Fruit fly (Drosophila melanogaster) whole organism, embryonic: ENCODE data around the gene flfl.

Experiments
- Aef1 ChIP-seq: fragments of 200-800 bp; sonication (Bioruptor generic); IDR thresholded peaks from 3 replicates; pipeline ENCODE4 v1.3.6; 2022; ENCODE audit warnings: missing biosample characterization, missing genetic modification characterization
- Atf6 ChIP-seq: fragments of 200-800 bp; sonication (Bioruptor generic); IDR thresholded peaks from 2 replicates; pipeline ENCODE4 v1.3.6; 2022; ENCODE audit warnings: missing biosample characterization, missing genetic modification characterization
- B-H2 ChIP-seq: fragments of 200-800 bp; sonication (Bioruptor generic); optimal IDR thresholded peaks from 2 replicates; lab custom pipeline; 2018; ENCODE audit warnings: missing biosample characterization, mild to moderate bottlenecking, missing genetic modification characterization
- Bdp1 ChIP-seq: fragments of 200-800 bp; sonication (Bioruptor generic); optimal IDR thresholded peaks from 3 replicates; lab custom pipeline; 2016; ENCODE audit warnings: missing biosample characterization, missing genetic modification characterization
- CG10209 ChIP-seq: fragments of 200-800 bp; sonication (Bioruptor generic); optimal IDR thresholded peaks from 3 replicates; lab custom pipeline; 2017; ENCODE audit warnings: missing biosample characterization, mild to moderate bottlenecking, missing genetic modification characterization, missing genetic modification reagents
- CG10654 ChIP-seq: fragments of 200-800 bp; sonication (Bioruptor generic); optimal IDR thresholded peaks from 2 replicates; lab custom pipeline; 2016; ENCODE audit warnings: missing biosample characterization, missing genetic modification characterization
- CG11696 ChIP-seq: fragments of 200-800 bp; sonication (Bioruptor generic); IDR thresholded peaks from 2 replicates; pipeline ENCODE4 v1.3.6; 2022; ENCODE audit warnings: missing biosample characterization, missing genetic modification characterization
- CG13775 ChIP-seq: fragments of 200-800 bp; sonication (Bioruptor generic); optimal IDR thresholded peaks from 3 replicates; lab custom pipeline; 2017; ENCODE audit warnings: missing biosample characterization, mild to moderate bottlenecking, missing genetic modification characterization
- CG13894 ChIP-seq: fragments of 200-800 bp; sonication (Bioruptor generic); optimal IDR thresholded peaks from 3 replicates; lab custom pipeline; 2018; ENCODE audit warnings: missing biosample characterization, mild to moderate bottlenecking, missing genetic modification characterization, moderate library complexity
- CG14667 ChIP-seq: fragments of 200-800 bp; sonication (Bioruptor generic); IDR thresholded peaks from 2 replicates; pipeline ENCODE4 v1.3.6; 2022; ENCODE audit warnings: missing biosample characterization, missing genetic modification characterization
- CG15514 ChIP-seq: fragments of 200-800 bp; sonication (Bioruptor generic); optimal IDR thresholded peaks from 3 replicates; lab custom pipeline; 2017; ENCODE audit warnings: missing biosample characterization, missing genetic modification characterization, mild to moderate bottlenecking, moderate library complexity, missing genetic modification reagents
- CG17568 ChIP-seq: fragments of 200-800 bp; sonication (Bioruptor generic); optimal IDR thresholded peaks from 2 replicates; lab custom pipeline; 2018; ENCODE audit warnings: missing biosample characterization, mild to moderate bottlenecking, missing genetic modification characterization, moderate library complexity
- CG18011 ChIP-seq: fragments of 200-800 bp; sonication (Bioruptor generic); optimal IDR thresholded peaks from 2 replicates; lab custom pipeline; 2017; ENCODE audit warnings: missing biosample characterization, missing genetic modification characterization, mild to moderate bottlenecking, moderate library complexity, missing genotype
- CG2129 ChIP-seq: fragments of 200-800 bp; sonication (Bioruptor generic); IDR thresholded peaks from 2 replicates; pipeline ENCODE4 v1.3.6; 2022; ENCODE audit warnings: missing biosample characterization, missing genetic modification characterization; ENCODE audit not compliant: partially characterized antibody
- CG2199 ChIP-seq: fragments of 200-800 bp; sonication (Bioruptor generic); IDR thresholded peaks from 3 replicates; pipeline ENCODE4 v1.3.6; 2022; ENCODE audit warnings: missing biosample characterization, missing genetic modification characterization
- CG3163 ChIP-seq: fragments of 200-800 bp; sonication (Bioruptor generic); optimal IDR thresholded peaks from 3 replicates; lab custom pipeline; 2016; ENCODE audit warnings: missing biosample characterization, missing genetic modification characterization
- CG32532 ChIP-seq: fragments of 200-800 bp; sonication (Bioruptor generic); IDR thresholded peaks from 2 replicates; pipeline ENCODE4 v1.3.6; 2022; ENCODE audit warnings: missing biosample characterization, missing genetic modification characterization
- CG4820 ChIP-seq: fragments of 200-800 bp; sonication (Bioruptor generic); optimal IDR thresholded peaks from 3 replicates; lab custom pipeline; 2016; ENCODE audit warnings: missing biosample characterization, missing genetic modification characterization
- CG7357 ChIP-seq: fragments of 200-800 bp; sonication (Bioruptor generic); IDR thresholded peaks from 3 replicates; pipeline ENCODE4 v1.3.6; 2022; ENCODE audit warnings: missing biosample characterization, missing genetic modification characterization
- CG7786 ChIP-seq: fragments of 200-800 bp; sonication (Bioruptor generic); optimal IDR thresholded peaks from 2 replicates; lab custom pipeline; 2016; ENCODE audit warnings: missing biosample characterization, missing genetic modification characterization
- CG9797 ChIP-seq: fragments of 200-800 bp; sonication (Bioruptor generic); optimal IDR thresholded peaks from 3 replicates; lab custom pipeline; 2018; ENCODE audit warnings: missing biosample characterization, mild to moderate bottlenecking, missing genetic modification characterization
- Camta ChIP-seq: fragments of 200-800 bp; sonication (Bioruptor generic); optimal IDR thresholded peaks from 2 replicates; lab custom pipeline; 2016; ENCODE audit warnings: missing biosample characterization, missing genetic modification characterization
- Dll ChIP-seq: fragments of 200-800 bp; sonication (Bioruptor generic); IDR thresholded peaks from 4 replicates; pipeline ENCODE4 v1.3.6; 2022; ENCODE audit warnings: missing biosample characterization, missing genetic modification characterization; ENCODE audit not compliant: partially characterized antibody
- HLH3B ChIP-seq: fragments of 200-800 bp; sonication (Bioruptor generic); IDR thresholded peaks from 2 replicates; pipeline ENCODE4 v1.3.6; 2022; ENCODE audit warnings: missing biosample characterization, missing genetic modification characterization
- Med ChIP-seq: fragments of 200-800 bp; sonication (Bioruptor generic); peaks from one replicate; lab custom pipeline; 2016; ENCODE audit warnings: missing biosample characterization, missing genetic modification characterization, mild to moderate bottlenecking, inconsistent platforms, moderate library complexity
- Mes4 ChIP-seq: fragments of 200-800 bp; sonication (Bioruptor generic); optimal IDR thresholded peaks from 2 replicates; lab custom pipeline; 2016; ENCODE audit warnings: missing biosample characterization, missing genetic modification characterization
- Nf-YA ChIP-seq: fragments of 200-800 bp; sonication (Bioruptor generic); IDR thresholded peaks from 2 replicates; pipeline ENCODE4 v1.3.6; 2022; ENCODE audit warnings: missing biosample characterization, missing genetic modification characterization
- Poxn ChIP-seq: fragments of 200-800 bp; sonication (Bioruptor generic); IDR thresholded peaks from 2 replicates; pipeline ENCODE4 v1.3.6; 2022; ENCODE audit warnings: missing biosample characterization, missing genetic modification characterization
- Sox100B ChIP-seq: fragments of 200-800 bp; sonication (Bioruptor generic); optimal IDR thresholded peaks from 3 replicates; lab custom pipeline; 2018; ENCODE audit warnings: missing biosample characterization, mild to moderate bottlenecking, missing genetic modification characterization
- Vsx1 ChIP-seq: fragments of 200-800 bp; sonication (Bioruptor generic); optimal IDR thresholded peaks from 2 replicates; lab custom pipeline; 2017; ENCODE audit warnings: missing biosample characterization, mild to moderate bottlenecking, missing genetic modification characterization, missing genetic modification reagents
- bigmax ChIP-seq: fragments of 200-800 bp; sonication (Bioruptor generic); optimal IDR thresholded peaks from 2 replicates; lab custom pipeline; 2018; ENCODE audit warnings: missing biosample characterization, mild to moderate bottlenecking, missing genetic modification characterization
- cg ChIP-seq: fragments of 200-800 bp; sonication (Bioruptor generic); optimal IDR thresholded peaks from 3 replicates; lab custom pipeline; 2019; ENCODE audit warnings: missing biosample characterization, mild to moderate bottlenecking, missing genetic modification characterization, moderate library complexity
- crc ChIP-seq: fragments of 200-800 bp; sonication (Bioruptor generic); optimal IDR thresholded peaks from 2 replicates; lab custom pipeline; 2016; ENCODE audit warnings: missing biosample characterization, missing genetic modification characterization
- fd64A ChIP-seq: fragments of 200-800 bp; sonication (Bioruptor generic); optimal IDR thresholded peaks from 3 replicates; lab custom pipeline; 2018; ENCODE audit warnings: missing biosample characterization, mild to moderate bottlenecking, missing genetic modification characterization
- fu2 ChIP-seq: fragments of 200-800 bp; sonication (Bioruptor generic); optimal IDR thresholded peaks from 2 replicates; lab custom pipeline; 2016; ENCODE audit warnings: missing biosample characterization, missing genetic modification characterization
- hkb ChIP-seq, 2 experiments: fragments of 200-800 bp in 1 of 2; fragments of >200 bp in 1 of 2; sonication (Bioruptor generic) in 1 of 2; IDR thresholded peaks in 1 of 2; optimal IDR thresholded peaks in 1 of 2; 2 replicates each; pipeline versions ENCODE4 v1.3.6 to Lab custom; 2017 to 2022; ENCODE audit warnings: missing biosample characterization in 1 of 2, missing genetic modification characterization in 1 of 2
- ind ChIP-seq: fragments of 200-800 bp; sonication (Bioruptor generic); optimal IDR thresholded peaks from 3 replicates; lab custom pipeline; 2016; ENCODE audit warnings: missing biosample characterization, missing genetic modification characterization
- jigr1 ChIP-seq: fragments of 200-800 bp; sonication (Bioruptor generic); IDR thresholded peaks from 3 replicates; pipeline ENCODE4 v1.3.6; 2022; ENCODE audit warnings: missing biosample characterization, missing genetic modification characterization
- maf-S ChIP-seq: fragments of 200-800 bp; sonication (Bioruptor generic); optimal IDR thresholded peaks from 2 replicates; lab custom pipeline; 2016; ENCODE audit warnings: missing biosample characterization, missing genetic modification characterization
- oc ChIP-seq: fragments of 200-800 bp; sonication (Bioruptor generic); optimal IDR thresholded peaks from 2 replicates; lab custom pipeline; 2018; ENCODE audit warnings: missing biosample characterization, mild to moderate bottlenecking, missing genetic modification characterization, moderate library complexity
- org-1 ChIP-seq: fragments of 200-800 bp; sonication (Bioruptor generic); optimal IDR thresholded peaks from 2 replicates; lab custom pipeline; 2017; ENCODE audit warnings: missing biosample characterization, missing genetic modification characterization
- pho ChIP-seq: fragments of 200-800 bp; sonication (Bioruptor generic); optimal IDR thresholded peaks from 2 replicates; lab custom pipeline; 2016; ENCODE audit warnings: missing biosample characterization, missing genetic modification characterization
- pnt ChIP-seq: fragments of 200-800 bp; sonication (Bioruptor generic); optimal IDR thresholded peaks from 3 replicates; lab custom pipeline; 2016; ENCODE audit warnings: missing biosample characterization, missing genetic modification characterization
- ranshi ChIP-seq: fragments of 200-800 bp; sonication (Bioruptor generic); IDR thresholded peaks from 2 replicates; pipeline ENCODE4 v1.3.6; 2022; ENCODE audit warnings: missing biosample characterization, missing genetic modification characterization
- sr ChIP-seq: fragments of 200-800 bp; sonication (Bioruptor generic); IDR thresholded peaks from 3 replicates; pipeline ENCODE4 v1.3.6; 2022; ENCODE audit warnings: missing biosample characterization, missing genetic modification characterization
- tin ChIP-seq: fragments of 200-800 bp; sonication (Bioruptor generic); optimal IDR thresholded peaks from 3 replicates; lab custom pipeline; 2016; ENCODE audit warnings: missing biosample characterization, missing genetic modification characterization
- twi ChIP-seq: fragments of 200-800 bp; optimal IDR thresholded peaks from 2 replicates; lab custom pipeline; 2019; ENCODE audit warnings: missing biosample characterization, mild to moderate bottlenecking, missing genetic modification characterization, moderate library complexity
- unc-4 ChIP-seq: fragments of 200-800 bp; sonication (Bioruptor generic); IDR thresholded peaks from 2 replicates; pipeline ENCODE4 v1.3.6; 2022; ENCODE audit warnings: missing biosample characterization, missing genetic modification characterization; ENCODE audit not compliant: partially characterized antibody
- vvl ChIP-seq: fragments of 200-800 bp; sonication (Bioruptor generic); IDR thresholded peaks from 2 replicates; pipeline ENCODE4 v1.3.6; 2022; ENCODE audit warnings: missing biosample characterization, missing genetic modification characterization

Gene flfl

dm6 chr3R:13686371-13687211 is 2.9 kb downstream of the flfl start, which contains the start of gene omd (continued):
- TF ChIP-seq sr (GFP tag; lab: Robert Waterston, UW), result no peak; the same call in 2 of the 3 replicates
- TF ChIP-seq CG3163 (GFP tag; lab: Kevin White, UChicago), result peak; percentile 41
- peak; percentile 75 for TF ChIP-seq cg
- TF ChIP-seq ind, result no peak
- TF ChIP-seq Atf6 (GFP tag; lab: Robert Waterston, UW), result peak; percentile 80
- TF ChIP-seq CG15514, result no peak
- TF ChIP-seq Nf-YA, result peak; percentile 68; the same call in 1 of the 2 replicates
- peak; percentile 89 for TF ChIP-seq Med (GFP tag; lab: Kevin White, UChicago)
- peak; percentile 47; the same call in 1 of the 2 replicates for TF ChIP-seq ranshi
- TF ChIP-seq CG11696, result no peak
- peak; percentile 94 for TF ChIP-seq CG2199 (GFP tag; lab: Robert Waterston, UW)
- TF ChIP-seq bigmax (GFP tag; lab: Kevin White, UChicago), result no peak
- peak; percentile 47 for TF ChIP-seq CG7786 (GFP tag; lab: Kevin White, UChicago)
- TF ChIP-seq CG17568 (GFP tag; lab: Kevin White, UChicago), result no peak
- peak; percentile 44; the same call in 2 of the 3 replicates for TF ChIP-seq Aef1 (GFP tag; lab: Robert Waterston, UW)
- TF ChIP-seq Poxn (GFP tag; lab: Robert Waterston, UW), result peak; percentile 19; the same call in 1 of the 2 replicates
- no peak for TF ChIP-seq twi
- TF ChIP-seq pho (GFP tag; lab: Kevin White, UChicago), result peak; percentile 33
- peak; percentile 70 for TF ChIP-seq Sox100B (GFP tag; lab: Kevin White, UChicago)
- no peak for TF ChIP-seq CG2129
- TF ChIP-seq CG13775, result peak; percentile 56
- TF ChIP-seq jigr1 (GFP tag; lab: Robert Waterston, UW), result no peak
- peak; percentile 77 for TF ChIP-seq CG10209 (GFP tag; lab: Kevin White, UChicago)
- no peak for TF ChIP-seq CG9797 (GFP tag; lab: Kevin White, UChicago)
- peak; percentile 5 for TF ChIP-seq CG10654
- no peak for TF ChIP-seq hkb (optimal IDR thresholded peaks at IDR 0.05; lab: Kevin White, UChicago)
- peak; percentile 77 for TF ChIP-seq hkb (GFP tag; IDR thresholded peaks at IDR 0.05; lab: Robert Waterston, UW)
- peak; percentile 14 for TF ChIP-seq Bdp1 (GFP tag; lab: Kevin White, UChicago)
- TF ChIP-seq CG4820 (GFP tag; lab: Kevin White, UChicago), result peak; percentile 23
- TF ChIP-seq CG7357, result no peak
- peak; percentile 6 for TF ChIP-seq tin
- TF ChIP-seq Vsx1, result no peak
- TF ChIP-seq unc-4 (GFP tag; lab: Robert Waterston, UW), result no peak
- peak; percentile 56 for TF ChIP-seq maf-S
- TF ChIP-seq org-1, result peak; percentile 70
- TF ChIP-seq CG32532, result peak; percentile 43
- peak; percentile 45 for TF ChIP-seq Mes4 (GFP tag; lab: Kevin White, UChicago)
- peak; percentile 59; the same call in 1 of the 2 replicates for TF ChIP-seq HLH3B (GFP tag; lab: Robert Waterston, UW)
- TF ChIP-seq fd64A, result peak; percentile 69
- no peak for TF ChIP-seq CG13894 (tag; lab: Kevin White, UChicago)
- peak; percentile 4 for TF ChIP-seq CG18011 (GFP tag; lab: Kevin White, UChicago)
- peak; percentile 34 for TF ChIP-seq B-H2 (GFP tag; lab: Kevin White, UChicago)
- TF ChIP-seq Camta (GFP tag; lab: Kevin White, UChicago), result peak; percentile 68
- peak; percentile 48 for TF ChIP-seq crc (GFP tag; lab: Kevin White, UChicago)
- peak; percentile 51 for TF ChIP-seq pnt (GFP tag; lab: Kevin White, UChicago)
- no peak for TF ChIP-seq CG14667 (GFP tag; lab: Robert Waterston, UW)
- TF ChIP-seq fu2 (GFP tag; lab: Kevin White, UChicago), result no peak
- peak; percentile 64 for TF ChIP-seq vvl (GFP tag; lab: Robert Waterston, UW)
- no peak for TF ChIP-seq Dll
- no peak for TF ChIP-seq oc
